Fruit fly (Drosophila melanogaster) Kc167 (cell line): ENCODE data around the gene DIP2.

Source experiments
- h ChIP-seq: fragments of >200 bp; optimal IDR thresholded peaks from 3 replicates; lab custom pipeline; 2018; ENCODE audit warnings: missing external identifiers
- insv ChIP-seq: fragments of >200 bp; optimal IDR thresholded peaks from 3 replicates; lab custom pipeline; 2018; ENCODE audit warnings: missing external identifiers
- psq ChIP-seq: fragments of >200 bp; optimal IDR thresholded peaks from 2 replicates; lab custom pipeline; 2017; ENCODE audit warnings: missing external identifiers
- ttk ChIP-seq: sonication (Bioruptor generic); optimal IDR thresholded peaks from 2 replicates; lab custom pipeline; 2017; ENCODE audit warnings: missing external identifiers

- TF ChIP-seq psq (lab: Kevin White, UChicago) (no peak), h (lab: Kevin White, UChicago) (no peak), ttk (no peak), insv (lab: Kevin White, UChicago) (no peak)
Observed at dm6 chr3L:271501-272249, 13.9 kb upstream of the DIP2 start.
